Worm (Caenorhabditis elegans): Measurements from ENCODE around the gene gldi-4.
A peak's percentile ranks its signal among the peaks of the same experiment; 100 is the strongest.

The gldi-4 gene

ce11 chrIV:7016502-7016901, 922 bp upstream of the gldi-4 start:
- TF ChIP-seq jun-1 (tag; optimal IDR thresholded peaks at IDR 0.05) (peak; percentile 49), C34B4.2 (tag; optimal IDR thresholded peaks at IDR 0.05) (no peak), pqm-1 (tag; optimal IDR thresholded peaks at IDR 0.05) (no peak), nhr-71 (tag; optimal IDR thresholded peaks at IDR 0.05) (peak; percentile 67), ceh-63 (GFP tag; optimal IDR thresholded peaks at IDR 0.05) (no peak), ztf-4 (tag; optimal IDR thresholded peaks at IDR 0.05) (peak; percentile 10), pax-3 (tag; optimal IDR thresholded peaks at IDR 0.05) (no peak), dpl-1 (GFP tag; optimal IDR thresholded peaks at IDR 0.05) (peak; percentile 19 to 34 (median 20)), nhr-12 (tag; optimal IDR thresholded peaks at IDR 0.05) (no peak), mdl-1 (tag; optimal IDR thresholded peaks at IDR 0.05) (peak in 1 of 2 experiments; percentile 32), nhr-28 (tag; optimal IDR thresholded peaks at IDR 0.05) (no peak), unc-98 (GFP tag; IDR thresholded peaks at IDR 0.05) (no peak), hlh-4 (tag; optimal IDR thresholded peaks at IDR 0.05) (no peak), ceh-88 (GFP tag; IDR thresholded peaks at IDR 0.05) (no peak), grh-1 (GFP tag; IDR thresholded peaks at IDR 0.05) (no peak), hpl-2 (GFP tag; optimal IDR thresholded peaks at IDR 0.05) (no peak), hlh-17 (GFP tag; optimal IDR thresholded peaks at IDR 0.05; ENCODE audit: borderline replicate concordance) (no peak), nhr-11 (tag; optimal IDR thresholded peaks at IDR 0.05) (no peak), nhr-20 (tag; optimal IDR thresholded peaks at IDR 0.05) (peak; percentile 42), nhr-76 (tag; optimal IDR thresholded peaks at IDR 0.05) (no peak), mab-9 (GFP tag; IDR thresholded peaks at IDR 0.05) (no peak), mep-1 (tag; optimal IDR thresholded peaks at IDR 0.05) (peak; percentile 67), fkh-10 (GFP tag; optimal IDR thresholded peaks at IDR 0.05) (no peak), ztf-11 (tag; optimal IDR thresholded peaks at IDR 0.05) (no peak), nhr-77 (tag; optimal IDR thresholded peaks at IDR 0.05) (no peak), lir-3 (tag; optimal IDR thresholded peaks at IDR 0.05; ENCODE audit: poor library complexity) (no peak), vab-15 (tag; optimal IDR thresholded peaks at IDR 0.05) (no peak), nhr-237 (tag; optimal IDR thresholded peaks at IDR 0.05) (no peak), alr-1 (tag; optimal IDR thresholded peaks at IDR 0.05; ENCODE audit: borderline replicate concordance) (no peak), blmp-1 (tag; optimal IDR thresholded peaks at IDR 0.05) (peak; percentile 35), irx-1 (tag; optimal IDR thresholded peaks at IDR 0.05) (peak; percentile 44), mef-2 (tag; optimal IDR thresholded peaks at IDR 0.05) (no peak), unc-130 (tag; optimal IDR thresholded peaks at IDR 0.05) (no peak), lin-13 (GFP tag; optimal IDR thresholded peaks at IDR 0.05) (peak; percentile 40), nhr-19 (GFP tag; conservative IDR thresholded peaks at IDR 0.05) (no peak), F16B12.6 (tag; optimal IDR thresholded peaks at IDR 0.05) (no peak), lin-39 (tag; optimal IDR thresholded peaks at IDR 0.05) (no peak), aha-1 (tag; optimal IDR thresholded peaks at IDR 0.05) (no peak), zag-1 (tag; optimal IDR thresholded peaks at IDR 0.05) (no peak), unc-30 (tag; optimal IDR thresholded peaks at IDR 0.05) (no peak), efl-1 (optimal IDR thresholded peaks at IDR 0.05) (peak; percentile 52 to 55), efl-1 (GFP tag; optimal IDR thresholded peaks at IDR 0.05 in 1 of 2) (peak; percentile 13 to 75), skn-1 (tag; optimal IDR thresholded peaks at IDR 0.05) (peak; percentile 44), rnt-1 (tag; optimal IDR thresholded peaks at IDR 0.05) (no peak), dsc-1 (tag; optimal IDR thresholded peaks at IDR 0.05) (peak; percentile 45), elt-3 (tag; optimal IDR thresholded peaks at IDR 0.05) (peak in 1 of 6 experiments; percentile 44), pag-3 (tag; optimal IDR thresholded peaks at IDR 0.05; ENCODE audit: borderline replicate concordance, insufficient read depth) (no peak), efl-3 (GFP tag; optimal IDR thresholded peaks at IDR 0.05) (no peak), lin-35 (GFP tag; optimal IDR thresholded peaks at IDR 0.05) (peak; percentile 27 to 44), zip-4 (GFP tag; optimal IDR thresholded peaks at IDR 0.05) (no peak), xbp-1 (tag; optimal IDR thresholded peaks at IDR 0.05) (peak; percentile 0), lin-14 (GFP tag; optimal IDR thresholded peaks at IDR 0.05) (peak; percentile 86), ces-1 (GFP tag; optimal IDR thresholded peaks at IDR 0.05) (no peak)
